Fruit fly (Drosophila melanogaster) whole organism, prepupa: ENCODE results near the gene CG42870.
A peak's percentile ranks its signal among the peaks of the same experiment; 100 is the strongest.

Experiments used
- CG10631 ChIP-seq: fragments of 200-800 bp; sonication (Bioruptor generic); optimal IDR thresholded peaks from 2 replicates; lab custom pipeline; 2016; ENCODE audit warnings: missing biosample characterization, missing genetic modification characterization
- CG10669 ChIP-seq: fragments of 200-800 bp; sonication (Bioruptor generic); optimal IDR thresholded peaks from 3 replicates; lab custom pipeline; 2018; ENCODE audit warnings: missing biosample characterization, mild to moderate bottlenecking, missing genetic modification characterization, moderate library complexity
- CG11902 ChIP-seq: fragments of 200-800 bp; sonication (Bioruptor generic); optimal IDR thresholded peaks from 3 replicates; lab custom pipeline; 2016; ENCODE audit warnings: missing biosample characterization, missing genetic modification characterization
- CG1621 ChIP-seq: fragments of 200-800 bp; sonication (Bioruptor generic); optimal IDR thresholded peaks from 3 replicates; lab custom pipeline; 2018; ENCODE audit warnings: missing biosample characterization, mild to moderate bottlenecking, missing genetic modification characterization
- CG16779 ChIP-seq: fragments of 200-800 bp; sonication (Bioruptor generic); optimal IDR thresholded peaks from 3 replicates; lab custom pipeline; 2017; ENCODE audit warnings: missing biosample characterization, mild to moderate bottlenecking, missing genetic modification characterization
- CG32006 ChIP-seq: fragments of 200-800 bp; sonication (Bioruptor generic); optimal IDR thresholded peaks from 3 replicates; lab custom pipeline; 2017; ENCODE audit warnings: missing biosample characterization, mild to moderate bottlenecking, missing genetic modification characterization
- CG34406 ChIP-seq: fragments of 200-800 bp; sonication (Bioruptor generic); optimal IDR thresholded peaks from 3 replicates; lab custom pipeline; 2016; ENCODE audit warnings: missing biosample characterization, missing genetic modification characterization
- CG4318 ChIP-seq: fragments of 200-800 bp; sonication (Bioruptor generic); optimal IDR thresholded peaks from 3 replicates; lab custom pipeline; 2017; ENCODE audit warnings: missing biosample characterization, mild to moderate bottlenecking, missing genetic modification characterization
- CG6276 ChIP-seq: fragments of 200-800 bp; sonication (Bioruptor generic); optimal IDR thresholded peaks from 2 replicates; lab custom pipeline; 2017; ENCODE audit warnings: missing biosample characterization, mild to moderate bottlenecking, missing genetic modification characterization
- CG6808 ChIP-seq: fragments of 200-800 bp; sonication (Bioruptor generic); optimal IDR thresholded peaks from 3 replicates; lab custom pipeline; 2017; ENCODE audit warnings: missing biosample characterization, missing genetic modification characterization, mild to moderate bottlenecking, moderate library complexity, missing genetic modification reagents
- CG7368 ChIP-seq: fragments of 200-800 bp; sonication (Bioruptor generic); optimal IDR thresholded peaks from 3 replicates; lab custom pipeline; 2016; ENCODE audit warnings: missing biosample characterization, missing genetic modification characterization
- CG8119 ChIP-seq: fragments of 200-800 bp; sonication (Bioruptor generic); IDR thresholded peaks from 3 replicates; pipeline ENCODE4 v1.3.6; 2022; ENCODE audit warnings: missing biosample characterization, missing genetic modification characterization
- CG8319 ChIP-seq: fragments of 200-800 bp; sonication (Bioruptor generic); optimal IDR thresholded peaks from 3 replicates; lab custom pipeline; 2016; ENCODE audit warnings: missing biosample characterization, missing genetic modification characterization
- CG8632 ChIP-seq: fragments of 200-800 bp; sonication (Bioruptor generic); optimal IDR thresholded peaks from 3 replicates; lab custom pipeline; 2016; ENCODE audit warnings: missing biosample characterization, missing genetic modification characterization
- CG9139 ChIP-seq: fragments of 200-800 bp; sonication (Bioruptor generic); optimal IDR thresholded peaks from 3 replicates; lab custom pipeline; 2017; ENCODE audit warnings: missing biosample characterization, mild to moderate bottlenecking, missing genetic modification characterization
- Eip78C ChIP-seq: fragments of 200-800 bp; sonication (Bioruptor generic); peaks from one replicate; lab custom pipeline; 2016; ENCODE audit warnings: missing biosample characterization, missing genetic modification characterization
- Eip93F ChIP-seq: fragments of 200-800 bp; sonication (Bioruptor generic); optimal IDR thresholded peaks from 2 replicates; lab custom pipeline; 2016; ENCODE audit warnings: missing biosample characterization, mild to moderate bottlenecking, missing genetic modification characterization
- Ets96B ChIP-seq: fragments of 200-800 bp; optimal IDR thresholded peaks from 2 replicates; lab custom pipeline; 2019; ENCODE audit warnings: missing biosample characterization, mild to moderate bottlenecking, missing genetic modification characterization, moderate library complexity
- Hr39 ChIP-seq: fragments of 200-800 bp; sonication (Bioruptor generic); optimal IDR thresholded peaks from 2 replicates; lab custom pipeline; 2016; ENCODE audit warnings: missing biosample characterization, missing genetic modification characterization
- Hr4 ChIP-seq: fragments of 200-800 bp; sonication (Bioruptor generic); optimal IDR thresholded peaks from 3 replicates; lab custom pipeline; 2016; ENCODE audit warnings: missing biosample characterization, missing genetic modification characterization
- Lpt ChIP-seq: fragments of 200-800 bp; sonication (Bioruptor generic); optimal IDR thresholded peaks from 3 replicates; lab custom pipeline; 2016; ENCODE audit warnings: missing biosample characterization, missing genetic modification characterization
- OdsH ChIP-seq: fragments of 200-800 bp; sonication (Bioruptor generic); optimal IDR thresholded peaks from 3 replicates; lab custom pipeline; 2016; ENCODE audit warnings: missing biosample characterization, missing genetic modification characterization
- Sox14 ChIP-seq: fragments of 200-800 bp; sonication (Bioruptor generic); optimal IDR thresholded peaks from 3 replicates; lab custom pipeline; 2016; ENCODE audit warnings: missing biosample characterization, missing genetic modification characterization
- achi ChIP-seq: fragments of 200-800 bp; sonication (Bioruptor generic); optimal IDR thresholded peaks from 3 replicates; lab custom pipeline; 2016; ENCODE audit warnings: missing biosample characterization, missing genetic modification characterization
- dsx ChIP-seq: fragments of 200-800 bp; optimal IDR thresholded peaks from 3 replicates; lab custom pipeline; 2019; ENCODE audit warnings: missing biosample characterization, mild to moderate bottlenecking, missing genetic modification characterization, moderate library complexity; ENCODE audit not compliant: poor library complexity, severe bottlenecking
- eg ChIP-seq: fragments of 200-800 bp; sonication (Bioruptor generic); IDR thresholded peaks from 3 replicates; pipeline ENCODE4 v1.3.6; 2022; ENCODE audit warnings: missing biosample characterization, missing genetic modification characterization
- fd85E ChIP-seq: fragments of 200-800 bp; sonication (Bioruptor generic); optimal IDR thresholded peaks from 3 replicates; lab custom pipeline; 2016; ENCODE audit warnings: missing biosample characterization, missing genetic modification characterization
- fkh ChIP-seq: fragments of 200-800 bp; sonication (Bioruptor generic); optimal IDR thresholded peaks from 3 replicates; lab custom pipeline; 2017; ENCODE audit warnings: missing biosample characterization, mild to moderate bottlenecking, missing genetic modification characterization, moderate library complexity
- net ChIP-seq: fragments of 200-800 bp; sonication (Bioruptor generic); optimal IDR thresholded peaks from 3 replicates; lab custom pipeline; 2016; ENCODE audit warnings: missing biosample characterization, missing genetic modification characterization
- salr ChIP-seq, 2 experiments: fragments of 200-800 bp; sonication (Bioruptor generic); optimal IDR thresholded peaks; 3 replicates each; lab custom pipeline; 2016 to 2018; ENCODE audit warnings: missing biosample characterization in 2 of 2, missing genetic modification characterization in 2 of 2, mild to moderate bottlenecking in 1 of 2
- spab ChIP-seq: fragments of 200-800 bp; sonication (Bioruptor generic); optimal IDR thresholded peaks from 2 replicates; lab custom pipeline; 2017; ENCODE audit warnings: missing biosample characterization, mild to moderate bottlenecking, missing genetic modification characterization, missing genetic modification reagents
- ss ChIP-seq, 2 experiments: fragments of 200-800 bp; sonication (Bioruptor generic); optimal IDR thresholded peaks; 2 replicates in 1 of 2; 3 replicates in 1 of 2; lab custom pipeline; 2017 to 2018; ENCODE audit warnings: mild to moderate bottlenecking in 2 of 2, missing biosample characterization in 2 of 2, missing genetic modification characterization in 2 of 2, moderate library complexity in 1 of 2
- svp ChIP-seq: fragments of 200-800 bp; sonication (Bioruptor generic); peaks from one replicate; lab custom pipeline; 2016; ENCODE audit warnings: missing biosample characterization, missing genetic modification characterization
- vri ChIP-seq: fragments of 200-800 bp; sonication (Bioruptor generic); optimal IDR thresholded peaks from 3 replicates; lab custom pipeline; 2016; ENCODE audit warnings: missing biosample characterization, mild to moderate bottlenecking, missing genetic modification characterization

CG42870 gene

dm6 chr3R:21748954-21749920, 12.1 kb upstream of the CG42870 start, which contains the start of gene CG31233:
Gene CG31233, plus strand, starts transcription at chr3R:21749853.
- TF ChIP-seq Hr4 (GFP tag; lab: Kevin White, UChicago) (no peak), spab (GFP tag; lab: Kevin White, UChicago) (no peak)

DNA sequence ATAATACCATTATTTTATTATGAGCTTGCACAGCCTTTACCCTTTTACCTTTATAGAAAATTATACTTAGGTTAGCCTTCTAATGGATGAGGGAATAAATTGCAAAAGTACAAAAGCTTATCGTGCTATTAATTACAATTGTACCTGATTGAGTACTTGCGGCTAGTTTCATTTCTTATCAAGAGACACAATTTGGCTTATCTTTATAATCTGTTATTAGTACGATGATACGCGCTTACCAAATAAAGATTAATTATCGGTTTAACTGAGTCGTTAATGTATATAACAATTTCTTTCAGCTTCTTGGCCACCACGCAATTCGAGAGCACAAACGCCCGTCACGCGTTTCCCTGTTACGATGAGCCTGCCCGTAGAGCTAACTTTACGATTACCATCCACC, 8.7 kb upstream of the CG42870 start:
- no peak for TF ChIP-seq CG32006
- TF ChIP-seq CG16779, result no peak
- no peak for TF ChIP-seq CG4318 (GFP tag; lab: Kevin White, UChicago)
- no peak for TF ChIP-seq CG11902 (GFP tag; lab: Kevin White, UChicago)
- TF ChIP-seq CG7368 (GFP tag; lab: Kevin White, UChicago), result no peak
- TF ChIP-seq Eip78C (GFP tag; lab: Kevin White, UChicago), result no peak
- no peak for TF ChIP-seq Ets96B (tag; lab: Kevin White, UChicago)
- no peak for TF ChIP-seq CG10669 (GFP tag; lab: Kevin White, UChicago)

- TF ChIP-seq vri (GFP tag; lab: Kevin White, UChicago) (peak; percentile 70), Eip93F (no peak)
Observed at dm6 chr3R:21744988-21745387, 7.8 kb upstream of the CG42870 start, which contains the start of gene CG31343. Gene CG31343, plus strand, starts transcription at chr3R:21745266.

- no peak for TF ChIP-seq salr (GFP tag; optimal IDR thresholded peaks at IDR 0.05; lab: Kevin White, UChicago)
- TF ChIP-seq eg, result no peak
- no peak for TF ChIP-seq CG9139 (GFP tag; lab: Kevin White, UChicago)
- TF ChIP-seq ss (GFP tag; optimal IDR thresholded peaks at IDR 0.05; lab: Kevin White, UChicago), result no peak
- no peak for TF ChIP-seq Hr39 (GFP tag; lab: Kevin White, UChicago)
- no peak for TF ChIP-seq OdsH (GFP tag; lab: Kevin White, UChicago)
- TF ChIP-seq CG34406 (GFP tag; lab: Kevin White, UChicago), result no peak
- TF ChIP-seq svp (GFP tag; lab: Kevin White, UChicago), result peak; percentile 94
- no peak for TF ChIP-seq Ets96B (tag; lab: Kevin White, UChicago)
- peak; percentile 91 for TF ChIP-seq vri (GFP tag; lab: Kevin White, UChicago)
- no peak for TF ChIP-seq CG7368 (GFP tag; lab: Kevin White, UChicago)
- TF ChIP-seq fkh (GFP tag; lab: Kevin White, UChicago), result no peak
- TF ChIP-seq Hr4 (GFP tag; lab: Kevin White, UChicago), result no peak
- TF ChIP-seq dsx (GFP tag; lab: Kevin White, UChicago), result no peak
- TF ChIP-seq CG32006, result no peak
- no peak for TF ChIP-seq CG6808 (GFP tag; lab: Kevin White, UChicago)
- TF ChIP-seq CG16779, result no peak
Observed at dm6 chr3R:21740766-21741350, 3.7 kb upstream of the CG42870 start.

dm6 chr3R:21739750-21740319, 2.7 kb upstream of the CG42870 start, which contains the start of gene CG5849:
Gene CG5849, plus strand, starts transcription at chr3R:21740105.
- TF ChIP-seq vri (GFP tag; lab: Kevin White, UChicago) (peak; percentile 57), svp (GFP tag; lab: Kevin White, UChicago) (peak; percentile 92), CG10631 (GFP tag; lab: Kevin White, UChicago) (no peak)

dm6 chr3R:21739010-21739409, 1.8 kb upstream of the CG42870 start, which contains the start of gene CG34034:
Gene CG34034, minus strand, starts transcription at chr3R:21739110.
- TF ChIP-seq CG1621 (tag; lab: Kevin White, UChicago), result no peak
- TF ChIP-seq CG8632 (GFP tag; lab: Kevin White, UChicago), result no peak
- no peak for TF ChIP-seq Lpt (GFP tag; lab: Kevin White, UChicago)
- TF ChIP-seq achi, result no peak
- TF ChIP-seq CG8319 (GFP tag; lab: Kevin White, UChicago), result no peak
- no peak for TF ChIP-seq fd85E
- no peak for TF ChIP-seq net (GFP tag; lab: Kevin White, UChicago)
- TF ChIP-seq CG8119, result no peak
- TF ChIP-seq Hr4 (GFP tag; lab: Kevin White, UChicago), result no peak
- TF ChIP-seq CG6276 (GFP tag; lab: Kevin White, UChicago), result no peak
- TF ChIP-seq Sox14 (GFP tag; lab: Kevin White, UChicago), result no peak
- TF ChIP-seq, all 60 proteins: peak for 0
